Fruit fly (Drosophila melanogaster) whole organism: ENCODE results near the gene CG10431.

Experiments used
- Dll ChIP-seq: fragments of >200 bp; optimal IDR thresholded peaks from 2 replicates; lab custom pipeline; 2017
- EcR ChIP-seq, 2 experiments: fragments of >200 bp; optimal IDR thresholded peaks; 2 replicates each; lab custom pipeline; 2017; ENCODE audit warnings: missing biosample characterization in 2 of 2, missing genetic modification characterization in 2 of 2, missing genetic modification reagents in 2 of 2
- pan ChIP-seq: fragments of >200 bp; optimal IDR thresholded peaks from 2 replicates; lab custom pipeline; 2017

DNA sequence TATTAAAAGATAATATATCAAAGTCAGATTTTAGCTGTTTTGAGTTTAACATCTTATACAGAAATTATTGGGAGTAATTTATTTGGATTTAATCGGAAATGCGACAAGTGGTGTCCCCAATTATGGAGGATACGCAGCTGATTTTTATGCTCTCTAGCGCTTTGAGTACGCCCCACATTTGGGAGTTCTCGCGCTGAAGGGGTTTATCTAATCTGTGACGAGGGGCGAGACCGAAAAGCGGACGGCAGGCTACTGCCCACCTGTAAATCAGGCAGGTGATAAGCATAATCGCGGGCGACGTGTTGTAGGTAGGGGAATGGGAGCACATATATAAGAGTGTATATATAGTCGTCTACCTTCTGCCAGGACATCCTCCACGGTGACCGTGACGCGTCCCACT is 6.6 kb upstream of the CG10431 start:
- TF ChIP-seq pan (lab: Kevin White, UChicago): no peak
- no peak for TF ChIP-seq EcR (GFP tag; optimal IDR thresholded peaks at IDR 0.05; lab: Kevin White, UChicago)
- no peak for TF ChIP-seq Dll (lab: Kevin White, UChicago)
